Worm (Caenorhabditis elegans) whole organism, L2 larva: Measurements from ENCODE around the gene hcp-1.
A peak's percentile ranks its signal among the peaks of the same experiment; 100 is the strongest.
"Not testable (repeated sequence)": the region's sequence is repeated elsewhere in the genome, so short reads cannot be mapped to it uniquely, and the experiment has no call there.

Source experiments
- F13H6.1 ChIP-seq: sonication (generic microtip); optimal IDR thresholded peaks from 2 replicates; lab custom pipeline; 2016; ENCODE audit warnings: missing genetic modification characterization, missing compliant biosample characterization
- R02D3.7 ChIP-seq: fragments of 150-350 bp; optimal IDR thresholded peaks from 2 replicates; lab custom pipeline; 2014; ENCODE audit warnings: missing biosample characterization, missing genetic modification characterization
- Y55F3AM.14 ChIP-seq: fragments of 200-800 bp; sonication (Bioruptor generic); optimal IDR thresholded peaks from 2 replicates; lab custom pipeline; 2018; ENCODE audit warnings: mild to moderate bottlenecking, missing genetic modification characterization, missing compliant biosample characterization
- alr-1 ChIP-seq: fragments of 150-350 bp; optimal IDR thresholded peaks from 2 replicates; lab custom pipeline; 2014; ENCODE audit warnings: missing biosample characterization, missing genetic modification characterization
- aly-2 ChIP-seq: fragments of 150-350 bp; optimal IDR thresholded peaks from 2 replicates; lab custom pipeline; 2014; ENCODE audit warnings: missing biosample characterization, missing genetic modification characterization
- ama-1 ChIP-seq: fragments of 150-350 bp; optimal IDR thresholded peaks from 2 replicates; lab custom pipeline; 2018; ENCODE audit warnings: inconsistent platforms
- blmp-1 ChIP-seq: sonication (generic microtip); optimal IDR thresholded peaks from 2 replicates; lab custom pipeline; 2017; ENCODE audit warnings: missing genetic modification characterization, mild to moderate bottlenecking, missing compliant biosample characterization, antibody characterized with exemption, moderate library complexity; ENCODE audit not compliant: insufficient read depth
- ceh-16 ChIP-seq: fragments of 150-350 bp; optimal IDR thresholded peaks from 2 replicates; lab custom pipeline; 2014; ENCODE audit warnings: missing biosample characterization, missing genetic modification characterization
- dmd-4 ChIP-seq: sonication (generic microtip); optimal IDR thresholded peaks from 2 replicates; lab custom pipeline; 2017; ENCODE audit warnings: missing biosample characterization, missing genetic modification characterization
- fos-1 ChIP-seq: fragments of 150-350 bp; optimal IDR thresholded peaks from 2 replicates; lab custom pipeline; 2014; ENCODE audit warnings: missing biosample characterization, missing genetic modification characterization
- gmeb-1 ChIP-seq: fragments of 150-350 bp; optimal IDR thresholded peaks from 2 replicates; lab custom pipeline; 2014; ENCODE audit warnings: missing biosample characterization, missing genetic modification characterization
- lin-11 ChIP-seq: fragments of 150-350 bp; sonication (generic microtip); optimal IDR thresholded peaks from 2 replicates; lab custom pipeline; 2014; ENCODE audit warnings: missing biosample characterization, missing genetic modification characterization, inconsistent platforms, mixed read lengths
- lin-13 ChIP-seq: fragments of 150-350 bp; optimal IDR thresholded peaks from 2 replicates; lab custom pipeline; 2014; ENCODE audit warnings: missing biosample characterization, missing genetic modification reagents, missing genetic modification characterization
- lin-39 ChIP-seq: fragments of 150-350 bp; optimal IDR thresholded peaks from 2 replicates; lab custom pipeline; 2014; ENCODE audit warnings: missing biosample characterization, missing genetic modification reagents, missing genetic modification characterization
- mab-5 ChIP-seq: fragments of 150-350 bp; optimal IDR thresholded peaks from 2 replicates; lab custom pipeline; 2014; ENCODE audit warnings: missing biosample characterization, missing genetic modification characterization
- mbf-1 ChIP-seq: sonication (generic microtip); optimal IDR thresholded peaks from 2 replicates; lab custom pipeline; 2017; ENCODE audit warnings: missing biosample characterization, missing genetic modification characterization
- mdl-1 ChIP-seq, 2 experiments: fragments of 150-350 bp in 1 of 2; sonication (generic microtip) in 1 of 2; optimal IDR thresholded peaks; 2 replicates each; lab custom pipeline; 2017; ENCODE audit warnings: missing biosample characterization in 2 of 2, missing genetic modification characterization in 2 of 2
- nhr-11 ChIP-seq: fragments of 150-350 bp; optimal IDR thresholded peaks from 2 replicates; lab custom pipeline; 2014; ENCODE audit warnings: missing biosample characterization, missing genetic modification characterization
- nhr-129 ChIP-seq: fragments of 150-350 bp; optimal IDR thresholded peaks from 2 replicates; lab custom pipeline; 2014; ENCODE audit warnings: missing biosample characterization, missing genetic modification characterization
- nhr-21 ChIP-seq: fragments of 150-350 bp; optimal IDR thresholded peaks from 2 replicates; lab custom pipeline; 2014; ENCODE audit warnings: missing biosample characterization, missing genetic modification characterization
- nhr-237 ChIP-seq: fragments of 150-350 bp; optimal IDR thresholded peaks from 2 replicates; lab custom pipeline; 2014; ENCODE audit warnings: missing biosample characterization, missing genetic modification characterization
- nhr-25 ChIP-seq: fragments of 150-350 bp; sonication (generic microtip); optimal IDR thresholded peaks from 3 replicates; lab custom pipeline; 2014; ENCODE audit warnings: missing biosample characterization, missing genetic modification characterization
- skn-1 ChIP-seq: sonication (generic microtip); optimal IDR thresholded peaks from 2 replicates; lab custom pipeline; 2017; ENCODE audit warnings: missing biosample characterization, missing genetic modification characterization
- sma-3 ChIP-seq: sonication (generic microtip); optimal IDR thresholded peaks from 2 replicates; lab custom pipeline; 2016; ENCODE audit warnings: missing genetic modification reagents, missing genetic modification characterization, missing compliant biosample characterization
- unc-39 ChIP-seq: fragments of 150-350 bp; optimal IDR thresholded peaks from 2 replicates; lab custom pipeline; 2014; ENCODE audit warnings: missing biosample characterization, missing genetic modification characterization
- unc-55 ChIP-seq: fragments of 150-350 bp; sonication (generic microtip); optimal IDR thresholded peaks from 3 replicates; lab custom pipeline; 2014; ENCODE audit warnings: missing biosample characterization, missing genetic modification reagents, missing genetic modification characterization
- unc-62 ChIP-seq: fragments of 150-350 bp; optimal IDR thresholded peaks from 2 replicates; lab custom pipeline; 2014; ENCODE audit warnings: missing biosample characterization, missing genetic modification reagents, missing genetic modification characterization
- zag-1 ChIP-seq: fragments of 150-350 bp; optimal IDR thresholded peaks from 2 replicates; lab custom pipeline; 2014; ENCODE audit warnings: missing biosample characterization, missing genetic modification characterization
- ztf-1 ChIP-seq: fragments of 200-800 bp; sonication (Bioruptor generic); conservative IDR thresholded peaks from 2 replicates; pipeline ENCODE4 v1.3.6; 2022; ENCODE audit warnings: missing genetic modification characterization, missing compliant biosample characterization
- ztf-11 ChIP-seq: sonication (generic microtip); optimal IDR thresholded peaks from 2 replicates; lab custom pipeline; 2017; ENCODE audit warnings: missing biosample characterization, missing genetic modification characterization
- ztf-4 ChIP-seq: fragments of 150-350 bp; optimal IDR thresholded peaks from 2 replicates; lab custom pipeline; 2014; ENCODE audit warnings: missing biosample characterization, missing genetic modification characterization

Gene hcp-1

DNA sequence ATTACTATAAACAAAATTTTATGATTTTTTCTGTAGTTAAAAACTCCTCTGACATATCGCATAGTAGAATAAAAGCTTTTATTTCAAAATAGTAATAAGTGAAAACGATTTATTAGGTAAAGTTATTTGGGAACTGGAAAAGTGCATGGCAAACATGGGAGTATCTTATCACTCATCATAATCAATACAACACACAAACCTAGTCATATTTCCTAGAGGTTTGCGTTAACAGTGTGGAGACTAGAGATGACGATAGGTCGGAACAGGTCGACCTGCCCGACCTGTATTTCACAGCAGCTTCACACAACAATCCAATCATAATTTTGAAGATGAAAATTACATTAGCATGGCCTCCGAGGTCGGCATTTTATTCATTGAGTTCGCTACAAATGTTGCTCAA lies 14.0 kb upstream of the hcp-1 start, which contains the start of gene EGAP9.3:
Gene EGAP9.3 (minus strand): TSS at position 131 of the 400 bp plus-strand sequence.
- TF ChIP-seq fos-1 (tag; lab: Kevin White, UChicago) = peak; percentile 74
- TF ChIP-seq sma-3 = no peak

DNA sequence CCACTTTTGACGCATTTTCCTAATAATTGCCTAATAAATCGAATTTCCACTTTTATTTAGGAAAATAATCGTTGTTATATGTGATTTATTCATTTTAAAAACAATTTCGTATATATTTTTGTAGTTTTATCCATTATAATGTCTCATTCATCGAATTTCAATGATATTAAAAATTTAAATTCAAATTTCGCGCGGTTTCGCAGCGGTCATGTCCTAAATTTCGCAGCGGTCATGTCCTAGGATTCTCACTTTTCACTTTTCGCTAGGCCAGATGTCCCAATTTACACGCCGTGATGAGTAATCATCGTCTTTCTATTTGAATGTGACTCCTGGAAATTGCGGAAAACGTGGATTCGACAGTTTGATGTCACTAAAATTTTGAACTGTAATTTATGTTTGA lies 12.2 kb upstream of the hcp-1 start, which contains the start of gene ZK1055.4:
Gene ZK1055.4 (plus strand): TSS at position 301 of the 400 bp plus-strand sequence.
- not testable (repeated sequence) for TF ChIP-seq ama-1; unc-39 (tag; lab: Kevin White, UChicago); ztf-1

- no peak for TF ChIP-seq unc-55 (GFP tag; lab: Kevin White, UChicago)
- no peak for TF ChIP-seq nhr-237
- no peak for TF ChIP-seq mbf-1 (tag; lab: Kevin White, UChicago)
- no peak for TF ChIP-seq unc-62 (GFP tag; lab: Kevin White, UChicago)
Observed at ce11 chrV:6590283-6590682, 3.7 kb upstream of the hcp-1 start, which contains the start of gene ZK1055.2. Gene ZK1055.2 (plus strand): TSS chrV:6590583.

DNA sequence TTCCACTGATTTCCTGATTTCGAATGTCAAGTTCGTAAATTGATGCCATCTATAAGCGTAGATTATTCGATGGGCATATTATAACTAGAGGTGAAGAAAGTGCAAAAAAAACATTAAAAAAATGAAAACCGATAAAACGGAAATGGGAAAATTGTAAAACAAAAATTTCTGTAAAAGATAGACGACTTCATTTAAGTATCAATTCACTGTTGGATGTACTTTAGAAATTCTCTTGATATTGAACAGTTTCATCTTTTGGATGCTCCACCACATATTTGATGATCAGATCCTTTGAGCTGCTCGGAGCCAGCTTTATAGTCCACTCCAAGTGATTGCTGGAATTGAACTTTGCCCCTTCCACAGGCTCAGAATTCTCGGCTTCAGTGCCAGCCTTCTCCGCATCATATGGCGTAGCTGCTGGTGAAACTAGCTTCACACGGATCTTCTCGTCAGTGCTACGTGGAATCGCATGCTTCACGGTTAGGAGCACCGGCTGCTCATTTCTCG lies 8.6 kb downstream of the hcp-1 start, which contains the start of gene ZK1055.6:
Gene ZK1055.6 (minus strand): TSS at position 51 of the 507 bp plus-strand sequence.
- TF ChIP-seq dmd-4 (tag; lab: Kevin White, UChicago) = no peak
- TF ChIP-seq fos-1 (tag; lab: Kevin White, UChicago) = no peak
- TF ChIP-seq ceh-16 = no peak
- no peak for TF ChIP-seq unc-55 (GFP tag; lab: Kevin White, UChicago)
- TF ChIP-seq unc-39 (tag; lab: Kevin White, UChicago) = no peak
- no peak for TF ChIP-seq lin-39 (tag; lab: Kevin White, UChicago)
- TF ChIP-seq nhr-237 = no peak
- no peak for TF ChIP-seq lin-11 (tag; lab: Kevin White, UChicago)
- no peak for TF ChIP-seq blmp-1 (tag; lab: Kevin White, UChicago)

DNA sequence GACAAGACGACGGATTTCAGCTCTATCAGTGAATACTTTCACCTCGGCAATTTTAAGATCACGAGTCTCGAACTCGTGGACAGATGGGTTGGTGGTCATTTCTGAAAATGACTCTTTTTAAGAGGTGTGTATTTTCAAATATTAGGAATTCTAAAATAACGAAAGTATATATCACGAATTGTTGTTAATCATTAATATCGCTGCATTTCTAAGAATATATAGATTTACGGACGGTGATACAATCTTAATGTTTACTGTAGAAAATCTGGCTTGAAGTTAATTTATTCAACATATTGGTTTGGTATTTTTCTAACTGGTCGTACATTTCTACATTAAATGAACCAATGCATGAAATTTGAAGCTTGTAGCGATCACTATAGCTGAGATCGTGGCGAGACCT lies 11.3 kb downstream of the hcp-1 start, which contains the start of gene ZK1055.7:
Gene ZK1055.7 (minus strand): TSS at position 101 of the 400 bp plus-strand sequence.
- TF ChIP-seq ztf-1 = no peak
- no peak for TF ChIP-seq nhr-25 (tag; lab: Kevin White, UChicago)
- no peak for TF ChIP-seq mab-5 (tag; lab: Kevin White, UChicago)
- TF ChIP-seq R02D3.7 (tag; lab: Kevin White, UChicago) = no peak
- no peak for TF ChIP-seq mdl-1 (tag; optimal IDR thresholded peaks at IDR 0.05; lab: Kevin White, UChicago)
- TF ChIP-seq ztf-11 (tag; lab: Kevin White, UChicago) = no peak

DNA sequence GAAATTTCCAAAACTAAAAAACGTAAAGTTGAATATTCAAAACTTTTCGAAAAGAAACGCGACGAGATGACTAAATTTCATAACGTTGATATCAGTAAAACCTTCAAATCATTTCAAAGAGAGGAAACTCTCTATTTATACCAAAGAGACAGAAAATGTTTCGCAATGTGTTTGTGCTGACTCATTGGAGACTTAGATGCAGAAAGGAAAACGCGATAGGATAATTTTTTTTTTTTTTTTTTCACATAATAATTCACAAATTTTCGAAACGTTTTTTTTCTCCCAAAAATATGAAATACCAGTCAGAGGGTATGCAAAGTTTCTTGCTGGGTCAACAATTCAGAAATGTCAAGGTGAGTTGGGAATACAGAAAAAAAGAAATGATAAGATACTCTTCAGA lies 12.2 kb downstream of the hcp-1 start:
- peak; percentile 47 for TF ChIP-seq gmeb-1
- TF ChIP-seq nhr-21 (tag; lab: Kevin White, UChicago) = no peak
- peak; percentile 88 for TF ChIP-seq fos-1 (tag; lab: Kevin White, UChicago)
- TF ChIP-seq skn-1 (tag; lab: Kevin White, UChicago) = peak; percentile 48
- TF ChIP-seq unc-55 (GFP tag; lab: Kevin White, UChicago) = peak; percentile 76
- no peak for TF ChIP-seq alr-1

DNA sequence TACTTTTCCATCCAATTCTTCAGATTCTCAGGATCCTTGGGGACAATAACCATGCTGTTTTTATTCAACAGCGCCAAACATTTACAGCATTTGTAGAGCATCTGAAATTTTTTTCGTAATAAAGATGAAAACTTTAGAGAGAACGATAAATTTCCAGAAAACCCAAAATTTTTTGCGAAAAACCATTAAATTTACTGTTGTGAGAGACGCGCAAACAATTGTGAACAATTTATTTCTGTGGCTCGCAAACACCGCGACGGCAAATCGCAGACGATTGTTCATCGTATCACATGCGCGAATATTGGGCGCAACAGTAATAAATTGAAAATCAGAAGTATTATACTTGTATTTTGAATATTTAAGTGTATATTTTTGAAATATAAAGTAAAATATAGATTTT lies 17.1 kb downstream of the hcp-1 start, which contains the start of gene gon-14:
Gene gon-14 (minus strand): TSS at position 101 of the 400 bp plus-strand sequence.
- TF ChIP-seq R02D3.7 (tag; lab: Kevin White, UChicago) (no peak), nhr-11 (no peak), aly-2 (no peak), zag-1 (no peak), nhr-237 (no peak), sma-3 (no peak), lin-13 (GFP tag; lab: Kevin White, UChicago) (no peak), fos-1 (tag; lab: Kevin White, UChicago) (no peak), F13H6.1 (tag; lab: Kevin White, UChicago) (no peak), ztf-1 (no peak), ztf-4 (tag; lab: Kevin White, UChicago) (no peak), nhr-129 (tag; lab: Kevin White, UChicago) (no peak), Y55F3AM.14 (GFP tag; lab: Kevin White, UChicago) (no peak), gmeb-1 (no peak), unc-62 (GFP tag; lab: Kevin White, UChicago) (no peak)
